Worm (Caenorhabditis elegans) whole organism, L3 larva: ENCODE measurements around the gene cyp-33C8.

Experiments used
- daf-12 ChIP-seq: fragments of 150-350 bp; optimal IDR thresholded peaks from 2 replicates; lab custom pipeline; 2014; ENCODE audit warnings: missing biosample characterization, missing genetic modification reagents, missing genetic modification characterization
- fkh-10 ChIP-seq: sonication (generic microtip); optimal IDR thresholded peaks from 2 replicates; lab custom pipeline; 2017; ENCODE audit warnings: missing biosample characterization, missing genetic modification reagents, missing genetic modification characterization
- fos-1 ChIP-seq: fragments of 150-350 bp; optimal IDR thresholded peaks from 2 replicates; lab custom pipeline; 2014; ENCODE audit warnings: missing biosample characterization, missing genetic modification characterization
- nhr-23 ChIP-seq: fragments of 150-350 bp; optimal IDR thresholded peaks from 2 replicates; lab custom pipeline; 2014; ENCODE audit warnings: missing biosample characterization, missing genetic modification reagents, missing genetic modification characterization
- nhr-237 ChIP-seq: fragments of 150-350 bp; optimal IDR thresholded peaks from 2 replicates; lab custom pipeline; 2014; ENCODE audit warnings: missing biosample characterization, missing genetic modification characterization
- unc-62 ChIP-seq: fragments of 150-350 bp; sonication (generic microtip); optimal IDR thresholded peaks from 4 replicates; lab custom pipeline; 2014; ENCODE audit warnings: missing biosample characterization, missing genetic modification reagents, missing genetic modification characterization

ce11 chrV:3756887-3757286, 46.5 kb downstream of the cyp-33C8 start, which contains the start of gene gid-7:
- TF ChIP-seq nhr-237 (tag; lab: Kevin White, UChicago) (no peak), fos-1 (no peak), nhr-23 (no peak), daf-12 (tag; lab: Kevin White, UChicago) (no peak), fkh-10 (GFP tag; lab: Kevin White, UChicago) (no peak), unc-62 (GFP tag; lab: Kevin White, UChicago) (no peak)
